Worm (Caenorhabditis elegans) whole organism, mixed stage, embryonic: ENCODE data around the gene Y48A5A.3.

ENCODE experiments used
- M03D4.4 ChIP-seq: sonication (generic microtip); optimal IDR thresholded peaks from 2 replicates; lab custom pipeline; 2017; ENCODE audit warnings: mild to moderate bottlenecking, missing genetic modification characterization, missing compliant biosample characterization
- blmp-1 ChIP-seq: fragments of 150-350 bp; optimal IDR thresholded peaks from 2 replicates; lab custom pipeline; 2014; ENCODE audit warnings: missing biosample characterization, missing genetic modification characterization
- ceh-39 ChIP-seq: fragments of 150-350 bp; optimal IDR thresholded peaks from 2 replicates; lab custom pipeline; 2014; ENCODE audit warnings: missing biosample characterization, missing genetic modification characterization
- ceh-43 ChIP-seq: fragments of 200-800 bp; sonication (Bioruptor generic); optimal IDR thresholded peaks from 2 replicates; lab custom pipeline; 2018; ENCODE audit warnings: mild to moderate bottlenecking, missing genetic modification characterization, moderate library complexity, missing compliant biosample characterization
- ceh-83 ChIP-seq: fragments of 200-800 bp; sonication (Bioruptor generic); optimal IDR thresholded peaks from 2 replicates; lab custom pipeline; 2018; ENCODE audit warnings: mild to moderate bottlenecking, missing genetic modification characterization, missing compliant biosample characterization
- ces-1 ChIP-seq: fragments of 150-350 bp; optimal IDR thresholded peaks from 2 replicates; lab custom pipeline; 2014; ENCODE audit warnings: missing biosample characterization, missing genetic modification reagents, missing genetic modification characterization
- cnd-1 ChIP-seq: fragments of 200-800 bp; sonication (Bioruptor generic); optimal IDR thresholded peaks from 2 replicates; lab custom pipeline; 2018; ENCODE audit warnings: mild to moderate bottlenecking, missing genetic modification characterization, missing compliant biosample characterization
- drap-1 ChIP-seq: fragments of 200-800 bp; sonication (Bioruptor generic); optimal IDR thresholded peaks from 3 replicates; lab custom pipeline; 2018; ENCODE audit warnings: mild to moderate bottlenecking, missing genetic modification characterization, missing compliant biosample characterization
- elt-1 ChIP-seq: sonication (generic microtip); optimal IDR thresholded peaks from 2 replicates; lab custom pipeline; 2017; ENCODE audit warnings: missing genetic modification characterization, mild to moderate bottlenecking, missing compliant biosample characterization, antibody characterized with exemption, moderate library complexity, borderline replicate concordance; ENCODE audit not compliant: insufficient read depth
- elt-3 ChIP-seq: fragments of 150-350 bp; optimal IDR thresholded peaks from 2 replicates; lab custom pipeline; 2014; ENCODE audit warnings: missing biosample characterization, missing genetic modification characterization
- flh-1 ChIP-seq: fragments of 200-800 bp; sonication (Bioruptor generic); optimal IDR thresholded peaks from 2 replicates; lab custom pipeline; 2018; ENCODE audit warnings: mild to moderate bottlenecking, missing genetic modification characterization, moderate library complexity, missing compliant biosample characterization
- ham-2 ChIP-seq: fragments of 200-800 bp; sonication (Bioruptor generic); optimal IDR thresholded peaks from 2 replicates; lab custom pipeline; 2018; ENCODE audit warnings: mild to moderate bottlenecking, missing genetic modification characterization, missing compliant biosample characterization
- hlh-1 ChIP-seq: fragments of 150-350 bp; optimal IDR thresholded peaks from 2 replicates; lab custom pipeline; 2014; ENCODE audit warnings: missing biosample characterization, missing genetic modification reagents, missing genetic modification characterization
- lin-13 ChIP-seq: fragments of 150-350 bp; optimal IDR thresholded peaks from 2 replicates; lab custom pipeline; 2014; ENCODE audit warnings: missing biosample characterization, missing genetic modification characterization
- lin-32 ChIP-seq: fragments of 200-800 bp; sonication (Bioruptor generic); optimal IDR thresholded peaks from 2 replicates; lab custom pipeline; 2018; ENCODE audit warnings: mild to moderate bottlenecking, missing genetic modification characterization, missing compliant biosample characterization
- lsy-2 ChIP-seq: fragments of 150-350 bp; optimal IDR thresholded peaks from 2 replicates; lab custom pipeline; 2014; ENCODE audit warnings: missing biosample characterization, missing genetic modification characterization
- mab-5 ChIP-seq: fragments of 150-350 bp; optimal IDR thresholded peaks from 2 replicates; lab custom pipeline; 2014; ENCODE audit warnings: missing biosample characterization, missing genetic modification characterization
- mep-1 ChIP-seq: fragments of 150-350 bp; optimal IDR thresholded peaks from 2 replicates; lab custom pipeline; 2017; ENCODE audit warnings: missing biosample characterization, missing genetic modification reagents, missing genetic modification characterization, inconsistent platforms
- mls-2 ChIP-seq: sonication (generic microtip); optimal IDR thresholded peaks from 2 replicates; lab custom pipeline; 2016; ENCODE audit warnings: mild to moderate bottlenecking, missing genetic modification characterization, moderate library complexity, missing compliant biosample characterization
- nhr-12 ChIP-seq: fragments of 150-350 bp; optimal IDR thresholded peaks from 2 replicates; lab custom pipeline; 2014; ENCODE audit warnings: missing biosample characterization, missing genetic modification characterization
- nhr-2 ChIP-seq: fragments of 150-350 bp; optimal IDR thresholded peaks from 2 replicates; lab custom pipeline; 2014; ENCODE audit warnings: missing biosample characterization, missing genetic modification characterization
- nhr-237 ChIP-seq: fragments of 150-350 bp; optimal IDR thresholded peaks from 2 replicates; lab custom pipeline; 2014; ENCODE audit warnings: missing biosample characterization, missing genetic modification characterization
- nhr-28 ChIP-seq: fragments of 150-350 bp; optimal IDR thresholded peaks from 2 replicates; lab custom pipeline; 2014; ENCODE audit warnings: missing biosample characterization, missing genetic modification characterization
- nhr-76 ChIP-seq: sonication (generic microtip); optimal IDR thresholded peaks from 2 replicates; lab custom pipeline; 2017; ENCODE audit warnings: missing biosample characterization, missing genetic modification characterization
- pha-4 ChIP-seq: fragments of 150-350 bp; optimal IDR thresholded peaks from 2 replicates; lab custom pipeline; 2018; ENCODE audit warnings: missing biosample characterization, missing genetic modification reagents, missing genetic modification characterization
- sem-2 ChIP-seq: fragments of 200-800 bp; sonication (Bioruptor generic); optimal IDR thresholded peaks from 2 replicates; lab custom pipeline; 2018; ENCODE audit warnings: mild to moderate bottlenecking, missing genetic modification characterization, missing compliant biosample characterization
- snpc-4 ChIP-seq: fragments of 150-350 bp; optimal IDR thresholded peaks from 2 replicates; lab custom pipeline; 2014; ENCODE audit warnings: missing biosample characterization, missing genetic modification characterization
- sptf-1 ChIP-seq: sonication (generic microtip); optimal IDR thresholded peaks from 2 replicates; lab custom pipeline; 2017; ENCODE audit warnings: mild to moderate bottlenecking, missing genetic modification characterization, moderate library complexity, missing compliant biosample characterization
- tbx-8 ChIP-seq: fragments of 200-800 bp; sonication (Bioruptor generic); optimal IDR thresholded peaks from 2 replicates; lab custom pipeline; 2018; ENCODE audit warnings: mild to moderate bottlenecking, missing genetic modification characterization, moderate library complexity, missing compliant biosample characterization
- unc-120 ChIP-seq: sonication (generic microtip); optimal IDR thresholded peaks from 2 replicates; lab custom pipeline; 2017; ENCODE audit warnings: missing genetic modification characterization, missing compliant biosample characterization; ENCODE audit not compliant: poor library complexity, severe bottlenecking
- unc-39 ChIP-seq: fragments of 150-350 bp; optimal IDR thresholded peaks from 2 replicates; lab custom pipeline; 2014; ENCODE audit warnings: missing biosample characterization, missing genetic modification characterization
- unc-62 ChIP-seq: fragments of 150-350 bp; optimal IDR thresholded peaks from 2 replicates; lab custom pipeline; 2014; ENCODE audit warnings: missing biosample characterization, missing genetic modification reagents, missing genetic modification characterization
- zip-8 ChIP-seq: fragments of 150-350 bp; optimal IDR thresholded peaks from 2 replicates; lab custom pipeline; 2014; ENCODE audit warnings: missing biosample characterization, missing genetic modification characterization
- ztf-11 ChIP-seq: fragments of 150-350 bp; optimal IDR thresholded peaks from 2 replicates; lab custom pipeline; 2014; ENCODE audit warnings: missing biosample characterization, missing genetic modification characterization

The Y48A5A.3 gene

ce11 chrIV:1964057-1964456 is 5.5 kb upstream of the Y48A5A.3 start:
- TF ChIP-seq unc-120 (no peak), nhr-12 (tag; lab: Kevin White, UChicago) (no peak), unc-62 (GFP tag; lab: Kevin White, UChicago) (no peak), nhr-2 (tag; lab: Kevin White, UChicago) (no peak), blmp-1 (tag; lab: Kevin White, UChicago) (no peak), unc-39 (tag; lab: Kevin White, UChicago) (no peak), nhr-76 (no peak), flh-1 (GFP tag; lab: Kevin White, UChicago) (no peak), mep-1 (no peak), ham-2 (GFP tag; lab: Kevin White, UChicago) (no peak), elt-1 (tag; lab: Kevin White, UChicago) (no peak), snpc-4 (tag; lab: Kevin White, UChicago) (no peak), cnd-1 (no peak), lin-13 (tag; lab: Kevin White, UChicago) (no peak)
- TF ChIP-seq, all 35 proteins: peak for 0

ce11 chrIV:1965135-1965534 is 4.4 kb upstream of the Y48A5A.3 start, which contains the start of gene Y48A5A.1:
Y48A5A.1 (plus strand) TSS chrIV:1965481.
- TF ChIP-seq ces-1 (GFP tag; lab: Kevin White, UChicago) (no peak), lsy-2 (tag; lab: Kevin White, UChicago) (no peak), sptf-1 (tag; lab: Kevin White, UChicago) (no peak), nhr-12 (tag; lab: Kevin White, UChicago) (no peak), blmp-1 (tag; lab: Kevin White, UChicago) (no peak), cnd-1 (no peak), nhr-28 (tag; lab: Kevin White, UChicago) (no peak), pha-4 (tag; lab: Kevin White, UChicago) (no peak), hlh-1 (no peak), snpc-4 (tag; lab: Kevin White, UChicago) (no peak), unc-39 (tag; lab: Kevin White, UChicago) (no peak), ham-2 (GFP tag; lab: Kevin White, UChicago) (no peak), ztf-11 (tag; lab: Kevin White, UChicago) (no peak), mep-1 (no peak), ceh-39 (tag; lab: Kevin White, UChicago) (no peak), ceh-83 (GFP tag; lab: Kevin White, UChicago) (no peak), flh-1 (GFP tag; lab: Kevin White, UChicago) (no peak), drap-1 (no peak), mab-5 (tag; lab: Kevin White, UChicago) (no peak)

ce11 chrIV:1970158-1970557 is 621 bp downstream of the Y48A5A.3 start:
- TF ChIP-seq mab-5 (tag; lab: Kevin White, UChicago), result no peak
- TF ChIP-seq zip-8 (tag; lab: Kevin White, UChicago), result no peak
- no peak for TF ChIP-seq ham-2 (GFP tag; lab: Kevin White, UChicago)
- no peak for TF ChIP-seq snpc-4 (tag; lab: Kevin White, UChicago)
- no peak for TF ChIP-seq elt-3
- TF ChIP-seq sem-2 (GFP tag; lab: Kevin White, UChicago), result no peak
- TF ChIP-seq ceh-83 (GFP tag; lab: Kevin White, UChicago), result no peak
- no peak for TF ChIP-seq ces-1 (GFP tag; lab: Kevin White, UChicago)
- TF ChIP-seq unc-39 (tag; lab: Kevin White, UChicago), result no peak
- TF ChIP-seq ztf-11 (tag; lab: Kevin White, UChicago), result no peak
- no peak for TF ChIP-seq flh-1 (GFP tag; lab: Kevin White, UChicago)
- no peak for TF ChIP-seq lin-32 (GFP tag; lab: Kevin White, UChicago)
- TF ChIP-seq M03D4.4 (tag; lab: Kevin White, UChicago), result no peak
- no peak for TF ChIP-seq mep-1
- TF ChIP-seq nhr-2 (tag; lab: Kevin White, UChicago), result no peak
- TF ChIP-seq lin-13 (tag; lab: Kevin White, UChicago), result no peak
- no peak for TF ChIP-seq ceh-43 (GFP tag; lab: Kevin White, UChicago)
- no peak for TF ChIP-seq lsy-2 (tag; lab: Kevin White, UChicago)
- TF ChIP-seq nhr-12 (tag; lab: Kevin White, UChicago), result no peak
- TF ChIP-seq nhr-76, result no peak

ce11 chrIV:1971078-1971477 is 1.5 kb downstream of the Y48A5A.3 start:
- TF ChIP-seq unc-39 (tag; lab: Kevin White, UChicago), result no peak
- no peak for TF ChIP-seq elt-1 (tag; lab: Kevin White, UChicago)

- TF ChIP-seq elt-1 (tag; lab: Kevin White, UChicago) (no peak), tbx-8 (GFP tag; lab: Kevin White, UChicago) (no peak), ham-2 (GFP tag; lab: Kevin White, UChicago) (no peak), elt-3 (no peak), mls-2 (tag; lab: Kevin White, UChicago) (no peak), drap-1 (no peak), nhr-237 (no peak), M03D4.4 (tag; lab: Kevin White, UChicago) (no peak), mab-5 (tag; lab: Kevin White, UChicago) (no peak), unc-62 (GFP tag; lab: Kevin White, UChicago) (no peak)
These were observed 2.7 kb downstream of the Y48A5A.3 start, which contains the start of gene Y76B12C.4 for ce11 chrIV:1972271-1972670. Y76B12C.4 (minus strand) TSS chrIV:1972371.
